Worm (Caenorhabditis elegans): ENCODE measurements around the gene F33H12.7.
"Not testable (repeated sequence)": the region's sequence is repeated elsewhere in the genome, so short reads cannot be mapped to it uniquely, and the experiment has no call there.

Gene F33H12.7

DNA sequence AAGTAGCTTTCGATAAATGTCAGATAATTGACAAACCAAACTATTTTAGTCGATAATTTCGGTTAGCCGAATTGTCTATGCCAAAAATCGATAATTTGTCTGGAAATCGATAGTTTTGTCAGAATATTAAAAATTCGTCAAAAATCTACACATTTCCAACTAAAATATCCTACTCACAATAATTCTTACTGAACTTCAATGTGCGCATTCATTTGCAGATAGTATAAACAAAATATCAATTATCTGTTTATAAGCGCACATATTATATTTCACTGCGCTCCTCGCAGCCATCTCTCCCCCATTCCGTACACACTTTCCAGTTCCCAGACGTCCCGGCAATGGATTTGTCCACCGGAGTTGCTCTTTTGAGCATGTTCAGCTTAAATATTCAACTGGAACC, 38.1 kb upstream of the F33H12.7 start, which contains the start of gene lgc-28:
TSS of gene lgc-28 (plus strand) at position 301 of the 400 bp plus-strand sequence.
- TF ChIP-seq crh-2 (tag; optimal IDR thresholded peaks at IDR 0.05) (no peak), alr-1 (tag; optimal IDR thresholded peaks at IDR 0.05) (no peak), sem-4 (tag; optimal IDR thresholded peaks at IDR 0.05) (no peak), lsy-2 (tag; optimal IDR thresholded peaks at IDR 0.05) (no peak), zag-1 (tag; optimal IDR thresholded peaks at IDR 0.05) (no peak), unc-62 (GFP tag; optimal IDR thresholded peaks at IDR 0.05) (no peak), ztf-11 (tag; optimal IDR thresholded peaks at IDR 0.05) (no peak), nhr-23 (tag; optimal IDR thresholded peaks at IDR 0.05) (no peak), nhr-77 (tag; optimal IDR thresholded peaks at IDR 0.05) (no peak), ztf-1 (GFP tag; conservative IDR thresholded peaks at IDR 0.05) (no peak), ama-1 (optimal IDR thresholded peaks at IDR 0.05) (no peak), aly-2 (tag; optimal IDR thresholded peaks at IDR 0.05) (no peak), nhr-11 (tag; optimal IDR thresholded peaks at IDR 0.05) (no peak), peb-1 (tag; optimal IDR thresholded peaks at IDR 0.05) (no peak), sma-9 (GFP tag; optimal IDR thresholded peaks at IDR 0.05) (no peak), sma-9 (tag; optimal IDR thresholded peaks at IDR 0.05) (no peak), gmeb-1 (tag; optimal IDR thresholded peaks at IDR 0.05) (no peak), F13H6.1 (tag; optimal IDR thresholded peaks at IDR 0.05) (no peak), fos-1 (tag; optimal IDR thresholded peaks at IDR 0.05) (no peak), ceh-82 (tag; optimal IDR thresholded peaks at IDR 0.05) (no peak)

DNA sequence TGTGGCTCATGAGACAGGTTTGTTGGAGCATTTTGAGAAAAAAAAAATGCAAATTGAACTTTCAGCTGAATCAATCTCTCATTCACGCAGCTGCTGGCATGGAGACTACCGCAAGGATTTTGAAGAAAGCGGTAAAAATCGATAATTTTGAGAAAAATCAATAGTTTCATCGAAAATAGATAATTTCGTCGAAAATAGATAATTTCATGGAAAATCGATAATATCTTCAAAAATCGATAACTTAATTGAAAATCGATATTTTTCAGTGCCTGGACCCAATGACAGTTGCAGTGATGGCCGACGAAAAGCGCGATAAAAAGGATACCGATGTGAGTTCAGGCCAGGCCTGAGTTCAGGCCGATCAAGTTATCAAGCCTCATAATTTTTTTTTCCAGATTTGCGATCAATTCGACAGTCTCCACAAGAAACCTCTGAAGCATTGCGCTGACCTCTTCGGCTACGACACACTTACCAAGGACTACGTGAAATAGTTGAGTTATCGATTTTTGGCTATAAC, 36.3 kb upstream of the F33H12.7 start, which contains the start of gene D2062.4:
TSS of gene D2062.4 (plus strand) at position 467 of the 517 bp plus-strand sequence.
- TF ChIP-seq lin-39 (tag; optimal IDR thresholded peaks at IDR 0.05); ceh-82 (tag; optimal IDR thresholded peaks at IDR 0.05); ztf-1 (GFP tag; conservative IDR thresholded peaks at IDR 0.05): not testable (repeated sequence)

DNA sequence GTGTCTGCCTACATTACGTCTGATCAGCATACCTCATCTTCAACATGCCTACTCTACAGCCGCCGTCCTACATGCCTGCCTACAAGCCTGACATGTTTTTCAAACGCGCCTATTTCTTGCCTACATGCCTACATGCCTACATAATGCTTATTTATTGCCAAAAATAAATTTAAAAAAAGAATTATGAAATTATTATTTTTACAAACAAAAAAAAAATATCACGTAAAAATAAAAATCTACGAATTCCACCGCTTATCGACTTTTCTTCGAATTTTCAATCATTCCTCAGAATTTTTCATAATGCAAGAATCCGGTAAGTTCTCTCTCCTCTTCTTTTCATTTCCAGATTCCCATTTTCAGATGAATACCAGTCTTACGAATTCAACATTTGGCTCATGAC, 35.8 kb upstream of the F33H12.7 start, which contains the start of gene D2062.5:
TSS of gene D2062.5 (plus strand) at position 301 of the 400 bp plus-strand sequence.
- TF ChIP-seq sma-3 (GFP tag; optimal IDR thresholded peaks at IDR 0.05) (no peak), peb-1 (tag; optimal IDR thresholded peaks at IDR 0.05) (no peak), lin-13 (GFP tag; optimal IDR thresholded peaks at IDR 0.05) (no peak), Y55F3AM.14 (GFP tag; optimal IDR thresholded peaks at IDR 0.05) (no peak), nhr-23 (tag; optimal IDR thresholded peaks at IDR 0.05) (no peak), C34F6.9 (tag; optimal IDR thresholded peaks at IDR 0.05) (no peak), egl-27 (tag; optimal IDR thresholded peaks at IDR 0.05) (no peak)

DNA sequence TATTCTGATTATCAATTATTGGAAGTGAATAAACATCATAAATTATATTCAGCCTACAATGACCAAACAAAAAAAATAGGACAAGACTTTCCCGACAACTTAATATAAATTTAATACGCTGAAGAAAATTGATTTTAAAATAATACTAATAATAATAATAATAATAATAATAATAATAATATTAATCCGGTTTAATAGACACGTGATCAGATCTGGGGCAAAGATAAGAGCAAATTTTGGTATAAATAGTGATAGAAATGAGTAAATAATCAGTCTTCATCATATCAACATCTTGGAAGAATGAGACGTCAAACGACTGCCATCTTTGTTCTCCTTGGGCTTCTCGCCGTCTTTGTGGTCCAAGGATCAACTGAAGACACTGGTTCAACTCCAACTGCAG, 32.4 kb upstream of the F33H12.7 start, which contains the start of gene msrp-6:
TSS of gene msrp-6 (plus strand) at position 301 of the 400 bp plus-strand sequence.
- not testable (repeated sequence) for TF ChIP-seq gmeb-1, nhr-11, elt-1 (tag; optimal IDR thresholded peaks at IDR 0.05)

DNA sequence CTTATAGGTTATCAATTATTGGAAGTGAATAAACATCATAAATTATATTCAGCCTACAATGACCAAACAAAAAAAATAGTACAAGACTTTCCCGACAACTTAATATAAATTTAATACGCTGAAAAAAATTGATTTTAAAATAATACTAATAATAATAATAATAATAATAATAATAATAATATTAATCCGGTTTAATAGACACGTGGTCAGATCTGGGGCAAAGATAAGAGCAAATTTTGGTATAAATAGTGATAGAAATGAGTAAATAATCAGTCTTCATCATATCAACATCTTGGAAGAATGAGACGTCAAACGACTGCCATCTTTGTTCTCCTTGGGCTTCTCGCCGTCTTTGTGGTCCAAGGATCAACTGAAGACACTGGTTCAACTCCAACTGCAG, 29.9 kb upstream of the F33H12.7 start, which contains the start of gene msrp-5:
TSS of gene msrp-5 (plus strand) at position 301 of the 400 bp plus-strand sequence.
- TF ChIP-seq sem-4, nhr-77, nhr-237 (tag; optimal IDR thresholded peaks at IDR 0.05): not testable (repeated sequence)

DNA sequence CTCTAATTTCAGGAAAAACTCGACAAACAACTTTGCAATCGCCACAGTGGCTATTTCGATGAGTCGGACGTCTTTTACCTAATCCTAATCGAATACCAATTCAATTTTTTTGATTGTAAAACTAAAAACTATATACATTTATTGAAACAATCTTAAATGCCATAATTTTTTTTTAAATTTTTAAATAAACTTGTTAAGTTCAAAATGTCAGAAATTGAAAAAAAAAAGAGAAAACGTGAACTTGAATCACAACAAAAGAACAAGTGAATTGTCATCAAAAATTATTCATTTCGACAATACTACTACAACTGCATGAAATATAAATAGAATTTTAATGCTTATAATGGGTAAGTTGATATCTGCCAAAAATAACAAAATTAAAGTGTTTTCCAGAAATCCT, 25.6 kb upstream of the F33H12.7 start, which contains the start of gene D2062.13:
TSS of gene D2062.13 (plus strand) at position 301 of the 400 bp plus-strand sequence.
- not testable (repeated sequence) for TF ChIP-seq C34F6.9, mab-5, fos-1 (tag; optimal IDR thresholded peaks at IDR 0.05)

DNA sequence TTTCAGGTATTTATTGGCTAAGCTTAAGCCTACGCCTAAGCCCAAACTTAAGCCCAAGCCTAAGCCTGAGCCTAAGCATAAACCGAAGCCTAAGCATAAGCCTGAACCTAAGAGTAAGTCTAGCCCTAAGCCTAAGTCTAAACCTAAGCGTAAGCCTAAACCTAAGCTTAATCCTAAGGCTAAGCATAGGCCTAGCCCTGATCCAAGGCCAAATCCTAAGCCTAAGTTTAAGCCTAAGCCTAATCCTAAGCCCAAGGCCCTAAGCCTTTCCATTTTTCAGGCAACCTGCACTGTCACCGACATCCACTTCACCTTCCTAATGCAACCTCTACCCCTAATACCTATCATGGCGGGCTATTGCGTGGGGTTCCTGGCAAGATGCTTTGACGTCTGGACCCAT, 24.3 kb upstream of the F33H12.7 start:
- TF ChIP-seq unc-39 (tag; optimal IDR thresholded peaks at IDR 0.05) (no peak), ZK546.5 (tag; optimal IDR thresholded peaks at IDR 0.05) (no peak)
